Worm (Caenorhabditis elegans): ENCODE results near the gene C06A1.6.
A peak's percentile ranks its signal among the peaks of the same experiment; 100 is the strongest.

The C06A1.6 gene

DNA sequence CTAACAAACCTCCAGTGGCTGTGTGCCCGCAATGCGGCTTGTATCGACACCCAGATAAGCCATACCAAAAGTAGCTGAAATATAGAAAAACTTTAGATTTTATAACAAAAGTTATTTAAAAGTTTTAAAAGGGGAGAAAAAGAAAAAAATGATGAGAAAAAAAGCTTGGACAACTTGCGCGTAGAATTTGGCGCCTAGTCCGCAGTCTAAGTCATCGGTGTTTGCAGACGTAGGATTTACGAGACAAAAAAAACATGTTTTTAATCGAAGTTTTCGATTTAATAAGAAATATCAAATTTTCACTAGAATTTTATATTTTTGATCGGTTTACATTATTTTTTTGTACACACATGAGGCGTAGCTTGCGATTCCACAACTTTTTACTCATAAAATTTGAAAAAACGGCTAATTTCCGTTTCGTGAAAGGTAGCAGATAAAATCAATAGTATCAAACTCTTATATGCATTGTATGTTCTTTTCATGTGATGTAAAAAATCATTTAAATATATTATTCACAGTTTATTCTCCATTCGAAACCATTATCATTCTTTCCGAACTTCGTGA is 22.5 kb downstream of the C06A1.6 start, which contains the start of gene pro-1 (continued):
- TF ChIP-seq hmg-1.2 (GFP tag; IDR thresholded peaks at IDR 0.05) (peak; percentile 57), mcd-1 (GFP tag; IDR thresholded peaks at IDR 0.05) (peak; percentile 65), F55B11.4 (tag; optimal IDR thresholded peaks at IDR 0.05; ENCODE audit: borderline replicate concordance, insufficient read depth) (no peak), madf-10 (tag; optimal IDR thresholded peaks at IDR 0.05) (peak; percentile 31), gei-17 (GFP tag; optimal IDR thresholded peaks at IDR 0.05) (peak; percentile 72), lsy-27 (tag; optimal IDR thresholded peaks at IDR 0.05; ENCODE audit: borderline replicate concordance, insufficient read depth) (peak; percentile 65), bed-2 (GFP tag; IDR thresholded peaks at IDR 0.05) (no peak), F57A8.1 (GFP tag; optimal IDR thresholded peaks at IDR 0.05) (no peak), efl-1 (GFP tag; optimal IDR thresholded peaks at IDR 0.05) (no peak), ccch-3 (GFP tag; optimal IDR thresholded peaks at IDR 0.05) (peak; percentile 15), ztf-28 (GFP tag; IDR thresholded peaks at IDR 0.05) (peak; percentile 45; the same call in 1 of the 2 replicates)

ce11 chrII:10539232-10539631 is 25.2 kb downstream of the C06A1.6 start, which contains the start of gene R166.3:
TSS of gene R166.3 (minus strand) at chrII:10539332.
- TF ChIP-seq ztf-3 (GFP tag; optimal IDR thresholded peaks at IDR 0.05) = no peak
- no peak for TF ChIP-seq ceh-100 (GFP tag; IDR thresholded peaks at IDR 0.05)
- no peak for TF ChIP-seq hmg-20 (GFP tag; IDR thresholded peaks at IDR 0.05)
- no peak for TF ChIP-seq let-607 (tag; optimal IDR thresholded peaks at IDR 0.05)
- no peak for TF ChIP-seq nhr-120 (GFP tag; IDR thresholded peaks at IDR 0.05)
- TF ChIP-seq hrde-1 (tag; optimal IDR thresholded peaks at IDR 0.05; ENCODE audit: borderline replicate concordance) = peak; percentile 5
- no peak for TF ChIP-seq ztf-28 (GFP tag; IDR thresholded peaks at IDR 0.05)

- TF ChIP-seq F57A8.1 (GFP tag; optimal IDR thresholded peaks at IDR 0.05) = no peak
- TF ChIP-seq dpl-1 (GFP tag; optimal IDR thresholded peaks at IDR 0.05) = no peak
- TF ChIP-seq aptf-3 (GFP tag; IDR thresholded peaks at IDR 0.05) = no peak
- no peak for TF ChIP-seq him-1 (tag; optimal IDR thresholded peaks at IDR 0.05)
- no peak for TF ChIP-seq ztf-6 (GFP tag; IDR thresholded peaks at IDR 0.05)
- no peak for TF ChIP-seq cebp-1 (GFP tag; IDR thresholded peaks at IDR 0.05)
- peak; percentile 15 for TF ChIP-seq cebp-1 (tag; optimal IDR thresholded peaks at IDR 0.05)
- TF ChIP-seq madf-10 (tag; optimal IDR thresholded peaks at IDR 0.05) = no peak
- TF ChIP-seq F49E8.2 (tag; optimal IDR thresholded peaks at IDR 0.05; ENCODE audit: insufficient read depth) = peak; percentile 39
- TF ChIP-seq tbp1 (GFP tag; optimal IDR thresholded peaks at IDR 0.05) = peak; percentile 32
- TF ChIP-seq F23B12.7 (tag; optimal IDR thresholded peaks at IDR 0.05; ENCODE audit: insufficient read depth) = no peak
- TF ChIP-seq nhr-179 (tag; optimal IDR thresholded peaks at IDR 0.05) = no peak
- no peak for TF ChIP-seq hsf-1 (GFP tag; IDR thresholded peaks at IDR 0.05)
- 0 out of 2 replicates have a peak, but pooled peaks have one; percentile 46 for TF ChIP-seq ztf-28 (GFP tag; IDR thresholded peaks at IDR 0.05)
- TF ChIP-seq gei-17 (GFP tag; optimal IDR thresholded peaks at IDR 0.05) = no peak
- no peak for TF ChIP-seq ceh-91 (GFP tag; IDR thresholded peaks at IDR 0.05)
- no peak for TF ChIP-seq C06A6.2 (GFP tag; conservative IDR thresholded peaks at IDR 0.05)
- TF ChIP-seq unc-130 (GFP tag; optimal IDR thresholded peaks at IDR 0.05) = peak; percentile 80
- peak; percentile 19 to 45 for TF ChIP-seq rec-8 (tag; optimal IDR thresholded peaks at IDR 0.05)
- TF ChIP-seq lsl-1 (GFP tag; optimal IDR thresholded peaks at IDR 0.05) = peak; percentile 4
- TF ChIP-seq ztf-18 (tag; optimal IDR thresholded peaks at IDR 0.05) = no peak
- TF ChIP-seq sea-2 (GFP tag; IDR thresholded peaks at IDR 0.05) = 0 out of 2 replicates have a peak, but pooled peaks have one; percentile 40
- TF ChIP-seq lir-1 (GFP tag; conservative IDR thresholded peaks at IDR 0.05) = no peak
- TF ChIP-seq egrh-3 (GFP tag; IDR thresholded peaks at IDR 0.05) = no peak
- TF ChIP-seq akir-1 (GFP tag; optimal IDR thresholded peaks at IDR 0.05) = no peak
- TF ChIP-seq ceh-79 (tag; optimal IDR thresholded peaks at IDR 0.05) = no peak
- TF ChIP-seq F55B11.4 (tag; optimal IDR thresholded peaks at IDR 0.05; ENCODE audit: borderline replicate concordance, insufficient read depth) = no peak
- peak; percentile 6 for TF ChIP-seq ceh-27 (GFP tag; optimal IDR thresholded peaks at IDR 0.05)
- no peak for TF ChIP-seq C17E4.6 (GFP tag; IDR thresholded peaks at IDR 0.05)
- TF ChIP-seq nhr-120 (GFP tag; IDR thresholded peaks at IDR 0.05) = no peak
- no peak for TF ChIP-seq lin-35 (GFP tag; optimal IDR thresholded peaks at IDR 0.05)
- peak in 1 of 2 experiments; percentile 24 for TF ChIP-seq let-607 (tag; optimal IDR thresholded peaks at IDR 0.05)
Observed at ce11 chrII:10537988-10538387, 26.5 kb downstream of the C06A1.6 start.

All from whole organism, young adult.